Fruit fly (Drosophila melanogaster) whole organism, embryonic: ENCODE data around the gene Tmep.

Experiments
- Antp ChIP-seq: fragments of 200-800 bp; sonication (Bioruptor generic); optimal IDR thresholded peaks from 3 replicates; lab custom pipeline; 2016; ENCODE audit warnings: missing biosample characterization, missing genetic modification characterization
- Blimp-1 ChIP-seq: fragments of 200-800 bp; sonication (Bioruptor generic); optimal IDR thresholded peaks from 3 replicates; lab custom pipeline; 2018; ENCODE audit warnings: missing biosample characterization, missing genetic modification characterization, mild to moderate bottlenecking, moderate library complexity, missing genetic modification reagents
- CG10431 ChIP-seq: fragments of 200-800 bp; sonication (Bioruptor generic); optimal IDR thresholded peaks from 3 replicates; lab custom pipeline; 2018; ENCODE audit warnings: missing biosample characterization, mild to moderate bottlenecking, missing genetic modification characterization
- CG10654 ChIP-seq: fragments of 200-800 bp; sonication (Bioruptor generic); optimal IDR thresholded peaks from 2 replicates; lab custom pipeline; 2016; ENCODE audit warnings: missing biosample characterization, missing genetic modification characterization
- CG12104 ChIP-seq: fragments of 200-800 bp; sonication (Bioruptor generic); optimal IDR thresholded peaks from 3 replicates; lab custom pipeline; 2016; ENCODE audit warnings: missing biosample characterization, missing genetic modification characterization
- CG12155 ChIP-seq: fragments of 200-800 bp; sonication (Bioruptor generic); optimal IDR thresholded peaks from 3 replicates; lab custom pipeline; 2016; ENCODE audit warnings: missing biosample characterization, missing genetic modification characterization
- CG12744 ChIP-seq: fragments of 200-800 bp; sonication (Bioruptor generic); optimal IDR thresholded peaks from 2 replicates; lab custom pipeline; 2016; ENCODE audit warnings: missing biosample characterization, missing genetic modification characterization
- CG14050 ChIP-seq: fragments of 200-800 bp; sonication (Bioruptor generic); IDR thresholded peaks from 3 replicates; pipeline ENCODE4 v1.3.6; 2022; ENCODE audit warnings: missing biosample characterization, missing genetic modification characterization
- CG1529 ChIP-seq: fragments of 200-800 bp; sonication (Bioruptor generic); optimal IDR thresholded peaks from 3 replicates; lab custom pipeline; 2018; ENCODE audit warnings: missing biosample characterization, missing genetic modification characterization
- CG1602 ChIP-seq: fragments of 200-800 bp; sonication (Bioruptor generic); optimal IDR thresholded peaks from 3 replicates; lab custom pipeline; 2016; ENCODE audit warnings: missing biosample characterization, missing genetic modification characterization
- CG16779 ChIP-seq: fragments of 200-800 bp; sonication (Bioruptor generic); IDR thresholded peaks from 2 replicates; pipeline ENCODE4 v1.3.6; 2022; ENCODE audit warnings: missing biosample characterization, missing genetic modification characterization
- CG30431 ChIP-seq: fragments of 200-800 bp; sonication (Bioruptor generic); optimal IDR thresholded peaks from 2 replicates; lab custom pipeline; 2017; ENCODE audit warnings: missing biosample characterization, missing genetic modification characterization
- CG4424 ChIP-seq: fragments of 200-800 bp; sonication (Bioruptor generic); optimal IDR thresholded peaks from 3 replicates; lab custom pipeline; 2016; ENCODE audit warnings: missing biosample characterization, missing genetic modification characterization
- CG6654 ChIP-seq: fragments of 200-800 bp; sonication (Bioruptor generic); optimal IDR thresholded peaks from 2 replicates; lab custom pipeline; 2017; ENCODE audit warnings: missing biosample characterization, mild to moderate bottlenecking, missing genetic modification characterization
- CG7556 ChIP-seq: fragments of 200-800 bp; sonication (Bioruptor generic); optimal IDR thresholded peaks from 2 replicates; lab custom pipeline; 2017; ENCODE audit warnings: missing biosample characterization, mild to moderate bottlenecking, missing genetic modification characterization
- CG7928 ChIP-seq: fragments of 200-800 bp; sonication (Bioruptor generic); optimal IDR thresholded peaks from 2 replicates; lab custom pipeline; 2017; ENCODE audit warnings: missing biosample characterization, mild to moderate bottlenecking, missing genetic modification characterization
- CG8478 ChIP-seq: fragments of >200 bp; optimal IDR thresholded peaks from 2 replicates; lab custom pipeline; 2018
- Dip2 ChIP-seq: fragments of 200-800 bp; sonication (Bioruptor generic); IDR thresholded peaks from 2 replicates; pipeline ENCODE4 v1.3.6; 2022; ENCODE audit warnings: missing biosample characterization, missing genetic modification characterization
- Dp ChIP-seq: fragments of 200-800 bp; sonication (Bioruptor generic); optimal IDR thresholded peaks from 2 replicates; lab custom pipeline; 2018; ENCODE audit warnings: missing biosample characterization, mild to moderate bottlenecking, missing genetic modification characterization, moderate library complexity
- ERR ChIP-seq: fragments of 200-800 bp; sonication (Bioruptor generic); optimal IDR thresholded peaks from 2 replicates; lab custom pipeline; 2016; ENCODE audit warnings: missing biosample characterization, missing genetic modification characterization
- Hmr ChIP-seq: fragments of 200-800 bp; sonication (Bioruptor generic); optimal IDR thresholded peaks from 3 replicates; lab custom pipeline; 2017; ENCODE audit warnings: mild to moderate bottlenecking, missing biosample characterization, missing genetic modification reagents, missing genetic modification characterization
- Hr78 ChIP-seq, 2 experiments: fragments of 200-800 bp in 1 of 2; fragments of >200 bp in 1 of 2; sonication (Bioruptor generic) in 1 of 2; optimal IDR thresholded peaks; 2 replicates each; lab custom pipeline; 2017 to 2019; ENCODE audit warnings: missing biosample characterization in 2 of 2, missing genetic modification characterization in 2 of 2, mild to moderate bottlenecking in 1 of 2, moderate library complexity in 1 of 2
- Mad ChIP-seq: fragments of 200-800 bp; sonication (Bioruptor generic); optimal IDR thresholded peaks from 2 replicates; lab custom pipeline; 2016; ENCODE audit warnings: missing biosample characterization, missing genetic modification characterization
- Meics ChIP-seq: fragments of 200-800 bp; sonication (Bioruptor generic); optimal IDR thresholded peaks from 2 replicates; lab custom pipeline; 2017; ENCODE audit warnings: missing biosample characterization, mild to moderate bottlenecking, missing genetic modification characterization
- Nf-YB ChIP-seq: fragments of 200-800 bp; sonication (Bioruptor generic); optimal IDR thresholded peaks from 3 replicates; lab custom pipeline; 2019; ENCODE audit warnings: missing biosample characterization, mild to moderate bottlenecking, missing genetic modification characterization, moderate library complexity
- Ravus ChIP-seq: fragments of 200-800 bp; sonication (Bioruptor generic); IDR thresholded peaks from 2 replicates; pipeline ENCODE4 v1.3.6; 2022; ENCODE audit warnings: missing biosample characterization, missing genetic modification characterization
- ara ChIP-seq: fragments of 200-800 bp; sonication (Bioruptor generic); IDR thresholded peaks from 2 replicates; pipeline ENCODE4 v1.3.6; 2022; ENCODE audit warnings: missing biosample characterization, missing genetic modification characterization
- btn ChIP-seq: fragments of 200-800 bp; sonication (Bioruptor generic); optimal IDR thresholded peaks from 2 replicates; lab custom pipeline; 2016; ENCODE audit warnings: missing biosample characterization, missing genetic modification characterization
- corto ChIP-seq: fragments of 200-800 bp; sonication (Bioruptor generic); optimal IDR thresholded peaks from 2 replicates; lab custom pipeline; 2016; ENCODE audit warnings: missing biosample characterization, mild to moderate bottlenecking, missing genetic modification characterization, moderate library complexity
- da ChIP-seq: fragments of 200-800 bp; sonication (Bioruptor generic); optimal IDR thresholded peaks from 2 replicates; lab custom pipeline; 2016; ENCODE audit warnings: missing biosample characterization, missing genetic modification characterization
- dan ChIP-seq: fragments of 200-800 bp; sonication (Bioruptor generic); IDR thresholded peaks from 2 replicates; pipeline ENCODE4 v1.3.6; 2022; ENCODE audit warnings: missing biosample characterization, missing genetic modification characterization
- danr ChIP-seq: fragments of 200-800 bp; sonication (Bioruptor generic); IDR thresholded peaks from 2 replicates; pipeline ENCODE4 v1.3.6; 2022; ENCODE audit warnings: missing biosample characterization, missing genetic modification characterization
- dati ChIP-seq: fragments of 200-800 bp; sonication (Bioruptor generic); IDR thresholded peaks from 2 replicates; pipeline ENCODE4 v1.3.6; 2022; ENCODE audit warnings: missing biosample characterization, missing genetic modification characterization
- esg ChIP-seq: fragments of 200-800 bp; sonication (Bioruptor generic); conservative IDR thresholded peaks from 2 replicates; pipeline ENCODE4 v1.3.6; 2022; ENCODE audit warnings: missing biosample characterization, missing genetic modification characterization
- gsb-n ChIP-seq: fragments of 200-800 bp; sonication (Bioruptor generic); optimal IDR thresholded peaks from 3 replicates; lab custom pipeline; 2018; ENCODE audit warnings: missing biosample characterization, mild to moderate bottlenecking, missing genetic modification characterization
- her ChIP-seq: fragments of 200-800 bp; sonication (Bioruptor generic); optimal IDR thresholded peaks from 2 replicates; lab custom pipeline; 2016; ENCODE audit warnings: missing biosample characterization, missing genetic modification characterization
- insv ChIP-seq, 2 experiments: fragments of 200-800 bp; sonication (Bioruptor generic); optimal IDR thresholded peaks; 3 replicates each; lab custom pipeline; 2016 to 2018; ENCODE audit warnings: missing biosample characterization in 2 of 2, missing genetic modification characterization in 2 of 2
- jing ChIP-seq: fragments of 200-800 bp; sonication (Bioruptor generic); optimal IDR thresholded peaks from 2 replicates; lab custom pipeline; 2018; ENCODE audit warnings: missing biosample characterization, mild to moderate bottlenecking, missing genetic modification characterization
- kay ChIP-seq: fragments of 200-800 bp; sonication (Bioruptor generic); optimal IDR thresholded peaks from 2 replicates; lab custom pipeline; 2016; ENCODE audit warnings: missing biosample characterization, missing genetic modification characterization
- oc ChIP-seq: fragments of 200-800 bp; sonication (Bioruptor generic); optimal IDR thresholded peaks from 2 replicates; lab custom pipeline; 2018; ENCODE audit warnings: missing biosample characterization, mild to moderate bottlenecking, missing genetic modification characterization, moderate library complexity
- pb ChIP-seq: fragments of 200-800 bp; sonication (Bioruptor generic); optimal IDR thresholded peaks from 3 replicates; lab custom pipeline; 2016; ENCODE audit warnings: missing biosample characterization, missing genetic modification characterization
- phol ChIP-seq: fragments of 200-800 bp; sonication (Bioruptor generic); optimal IDR thresholded peaks from 3 replicates; lab custom pipeline; 2018; ENCODE audit warnings: missing biosample characterization, mild to moderate bottlenecking, missing genetic modification characterization, moderate library complexity
- pzg ChIP-seq: fragments of 200-800 bp; sonication (Bioruptor generic); optimal IDR thresholded peaks from 3 replicates; lab custom pipeline; 2018; ENCODE audit warnings: missing biosample characterization, mild to moderate bottlenecking, missing genetic modification characterization, moderate library complexity
- run ChIP-seq: fragments of 200-800 bp; sonication (Bioruptor generic); optimal IDR thresholded peaks from 3 replicates; lab custom pipeline; 2018; ENCODE audit warnings: missing biosample characterization, mild to moderate bottlenecking, missing genetic modification characterization
- sob ChIP-seq: fragments of 200-800 bp; sonication (Bioruptor generic); IDR thresholded peaks from 2 replicates; pipeline ENCODE4 v1.3.6; 2022; ENCODE audit warnings: missing biosample characterization, missing genetic modification characterization
- trem ChIP-seq: fragments of 200-800 bp; optimal IDR thresholded peaks from 3 replicates; lab custom pipeline; 2019; ENCODE audit warnings: missing biosample characterization, mild to moderate bottlenecking, missing genetic modification characterization, moderate library complexity
- tup ChIP-seq: fragments of 200-800 bp; sonication (Bioruptor generic); optimal IDR thresholded peaks from 2 replicates; lab custom pipeline; 2016; ENCODE audit warnings: missing biosample characterization, mild to moderate bottlenecking, missing genetic modification characterization, moderate library complexity
- unc-4 ChIP-seq: fragments of 200-800 bp; sonication (Bioruptor generic); IDR thresholded peaks from 2 replicates; pipeline ENCODE4 v1.3.6; 2022; ENCODE audit warnings: missing biosample characterization, missing genetic modification characterization; ENCODE audit not compliant: partially characterized antibody
- vvl ChIP-seq: fragments of 200-800 bp; sonication (Bioruptor generic); IDR thresholded peaks from 2 replicates; pipeline ENCODE4 v1.3.6; 2022; ENCODE audit warnings: missing biosample characterization, missing genetic modification characterization
- z ChIP-seq: fragments of 200-800 bp; sonication (Bioruptor generic); IDR thresholded peaks from 3 replicates; pipeline ENCODE4 v1.3.6; 2022; ENCODE audit warnings: missing biosample characterization, missing genetic modification characterization

The Tmep gene

dm6 chr3L:1587140-1587849 lies 18.3 kb downstream of the Tmep start (continued):
- TF ChIP-seq CG14050 (peak; percentile 69), danr (GFP tag; lab: Robert Waterston, UW) (0 out of 2 replicates have a peak, but pooled peaks have one; percentile 41), unc-4 (GFP tag; lab: Robert Waterston, UW) (no peak), CG7928 (GFP tag; lab: Kevin White, UChicago) (peak; percentile 39), CG12155 (peak; percentile 77), kay (GFP tag; lab: Kevin White, UChicago) (peak; percentile 51), Dip2 (GFP tag; lab: Robert Waterston, UW) (peak; percentile 38; the same call in 1 of the 2 replicates), vvl (GFP tag; lab: Robert Waterston, UW) (peak; percentile 79), CG10654 (GFP tag; lab: Kevin White, UChicago) (peak; percentile 79), run (tag; lab: Kevin White, UChicago) (no peak), Meics (peak; percentile 83), gsb-n (tag; lab: Kevin White, UChicago) (peak; percentile 23), CG8478 (lab: Kevin White, UChicago) (no peak), dati (GFP tag; lab: Robert Waterston, UW) (peak; percentile 69), CG12744 (GFP tag; lab: Kevin White, UChicago) (peak; percentile 43), ERR (peak; percentile 65), jing (GFP tag; lab: Kevin White, UChicago) (peak; percentile 29), Hmr (GFP tag; lab: Kevin White, UChicago) (peak; percentile 73), Mad (GFP tag; lab: Kevin White, UChicago) (peak; percentile 60), btn (GFP tag; lab: Kevin White, UChicago) (peak; percentile 53), insv (GFP tag; optimal IDR thresholded peaks at IDR 0.05; lab: Kevin White, UChicago) (no peak), CG1529 (GFP tag; lab: Kevin White, UChicago) (peak; percentile 22), trem (tag; lab: Kevin White, UChicago) (peak; percentile 18), dan (peak; percentile 64), esg (GFP tag; lab: Robert Waterston, UW) (peak; percentile 86), Blimp-1 (peak; percentile 72), corto (GFP tag; lab: Kevin White, UChicago) (no peak), sob (peak; percentile 91), Antp (GFP tag; lab: Kevin White, UChicago) (peak; percentile 92), tup (GFP tag; lab: Kevin White, UChicago) (peak; percentile 44), CG16779 (GFP tag; lab: Robert Waterston, UW) (peak; percentile 89), CG4424 (GFP tag; lab: Kevin White, UChicago) (peak; percentile 80), CG10431 (GFP tag; lab: Kevin White, UChicago) (no peak), phol (tag; lab: Kevin White, UChicago) (peak; percentile 73), Hr78 (GFP tag; optimal IDR thresholded peaks at IDR 0.05; lab: Kevin White, UChicago) (peak in 1 of 2 experiments; percentile 7), da (peak; percentile 24), pb (GFP tag; lab: Kevin White, UChicago) (peak; percentile 75), z (GFP tag; lab: Robert Waterston, UW) (peak; percentile 72; the same call in 2 of the 3 replicates), CG1602 (GFP tag; lab: Kevin White, UChicago) (peak; percentile 61), pzg (peak; percentile 2), Ravus (peak; percentile 78), CG12104 (peak; percentile 68), oc (tag; lab: Kevin White, UChicago) (peak; percentile 28), CG30431 (peak; percentile 76), Nf-YB (GFP tag; lab: Kevin White, UChicago) (peak; percentile 17), CG7556 (GFP tag; lab: Kevin White, UChicago) (peak; percentile 61), Dp (no peak), her (peak; percentile 83), ara (GFP tag; lab: Robert Waterston, UW) (peak; percentile 76), CG6654 (peak; percentile 57)
